Worm (Caenorhabditis elegans): Measurements from ENCODE around the gene Y53G8AR.6.
A peak's percentile ranks its signal among the peaks of the same experiment; 100 is the strongest.
"Not testable (repeated sequence)": the region's sequence is repeated elsewhere in the genome, so short reads cannot be mapped to it uniquely, and the experiment has no call there.

The Y53G8AR.6 gene

ce11 chrIII:3317887-3318286, 23.3 kb downstream of the Y53G8AR.6 start:
- TF ChIP-seq hmg-4 (GFP tag; optimal IDR thresholded peaks at IDR 0.05) (no peak), flt-1 (GFP tag; IDR thresholded peaks at IDR 0.05) (no peak), ceh-13 (GFP tag; optimal IDR thresholded peaks at IDR 0.05) (no peak), B0310.2 (tag; optimal IDR thresholded peaks at IDR 0.05) (no peak), tbx-11 (GFP tag; IDR thresholded peaks at IDR 0.05) (no peak), ets-7 (tag; optimal IDR thresholded peaks at IDR 0.05) (no peak), tra-4 (tag; optimal IDR thresholded peaks at IDR 0.05) (no peak), tbx-37 (GFP tag; conservative IDR thresholded peaks at IDR 0.05) (no peak), F13C5.2 (tag; optimal IDR thresholded peaks at IDR 0.05) (no peak), aly-1 (tag; optimal IDR thresholded peaks at IDR 0.05) (no peak), sea-1 (GFP tag; conservative IDR thresholded peaks at IDR 0.05) (no peak), ceh-36 (tag; optimal IDR thresholded peaks at IDR 0.05) (no peak), pes-1 (GFP tag; IDR thresholded peaks at IDR 0.05) (no peak), ama-1 (optimal IDR thresholded peaks at IDR 0.05) (no peak), hnd-1 (tag; optimal IDR thresholded peaks at IDR 0.05) (no peak), hmbx-1 (tag; optimal IDR thresholded peaks at IDR 0.05) (no peak), scrt-1 (GFP tag; IDR thresholded peaks at IDR 0.05) (no peak)

ce11 chrIII:3321145-3321544, 26.6 kb downstream of the Y53G8AR.6 start, which contains the start of gene Y53G8AR.9:
Gene Y53G8AR.9 (minus strand): TSS chrIII:3321245.
- TF ChIP-seq tbx-11 (GFP tag; IDR thresholded peaks at IDR 0.05) (no peak), hmg-4 (GFP tag; optimal IDR thresholded peaks at IDR 0.05) (no peak), tra-4 (tag; optimal IDR thresholded peaks at IDR 0.05) (no peak), pes-1 (GFP tag; IDR thresholded peaks at IDR 0.05) (no peak)

DNA sequence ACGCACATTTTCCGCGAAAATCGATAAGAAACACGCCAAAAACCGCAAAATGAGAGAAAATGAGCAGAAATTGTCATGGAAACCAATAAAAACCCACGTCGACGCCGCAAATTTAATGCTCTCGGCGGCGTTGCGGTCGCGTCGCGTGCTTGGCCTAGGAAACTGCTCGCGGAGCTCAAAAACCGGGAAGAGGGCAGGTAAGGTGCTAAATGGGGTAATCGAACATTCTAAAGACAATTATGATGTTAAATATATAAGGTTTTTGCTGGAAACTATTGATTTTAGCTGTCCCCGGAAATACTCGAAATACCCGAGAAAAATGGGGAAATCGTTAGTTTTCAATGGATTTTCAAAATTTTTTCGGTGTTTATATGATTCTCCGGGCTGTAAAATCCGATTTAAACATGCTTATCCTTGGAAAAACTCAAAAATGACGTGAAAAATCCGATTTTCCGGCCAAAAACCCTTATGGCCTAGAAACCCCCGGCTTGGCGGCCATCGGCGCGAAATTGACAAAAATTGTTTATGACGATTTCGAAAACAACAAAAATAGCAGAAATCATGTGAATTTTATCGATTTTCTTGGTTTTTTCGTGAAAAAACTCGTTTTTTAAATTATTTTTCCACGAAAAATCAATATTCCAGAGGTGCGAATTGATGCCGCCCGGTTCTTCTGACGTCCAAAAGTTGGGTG, 27.9 kb downstream of the Y53G8AR.6 start, which contains the start of gene phf-15:
Gene phf-15, plus strand, starts transcription at position 537 of the 694 bp plus-strand sequence.
- no peak for TF ChIP-seq ama-1 (optimal IDR thresholded peaks at IDR 0.05)
- no peak for TF ChIP-seq hmg-4 (GFP tag; optimal IDR thresholded peaks at IDR 0.05)
- no peak for TF ChIP-seq F13C5.2 (tag; optimal IDR thresholded peaks at IDR 0.05)
- TF ChIP-seq flt-1 (GFP tag; IDR thresholded peaks at IDR 0.05), result no peak
- TF ChIP-seq tbx-11 (GFP tag; IDR thresholded peaks at IDR 0.05), result no peak
- no peak for TF ChIP-seq tbx-37 (GFP tag; conservative IDR thresholded peaks at IDR 0.05)
- no peak for TF ChIP-seq hmbx-1 (tag; optimal IDR thresholded peaks at IDR 0.05)
- no peak for TF ChIP-seq sea-1 (GFP tag; conservative IDR thresholded peaks at IDR 0.05)
- no peak for TF ChIP-seq B0310.2 (tag; optimal IDR thresholded peaks at IDR 0.05)
- no peak for TF ChIP-seq ceh-13 (GFP tag; optimal IDR thresholded peaks at IDR 0.05)
- TF ChIP-seq tra-4 (tag; optimal IDR thresholded peaks at IDR 0.05), result no peak
- no peak for TF ChIP-seq aly-1 (tag; optimal IDR thresholded peaks at IDR 0.05)
- TF ChIP-seq pes-1 (GFP tag; IDR thresholded peaks at IDR 0.05), result no peak
- TF ChIP-seq ets-7 (tag; optimal IDR thresholded peaks at IDR 0.05), result no peak
- TF ChIP-seq scrt-1 (GFP tag; IDR thresholded peaks at IDR 0.05), result no peak
- no peak for TF ChIP-seq hnd-1 (tag; optimal IDR thresholded peaks at IDR 0.05)
- no peak for TF ChIP-seq ceh-36 (tag; optimal IDR thresholded peaks at IDR 0.05)

DNA sequence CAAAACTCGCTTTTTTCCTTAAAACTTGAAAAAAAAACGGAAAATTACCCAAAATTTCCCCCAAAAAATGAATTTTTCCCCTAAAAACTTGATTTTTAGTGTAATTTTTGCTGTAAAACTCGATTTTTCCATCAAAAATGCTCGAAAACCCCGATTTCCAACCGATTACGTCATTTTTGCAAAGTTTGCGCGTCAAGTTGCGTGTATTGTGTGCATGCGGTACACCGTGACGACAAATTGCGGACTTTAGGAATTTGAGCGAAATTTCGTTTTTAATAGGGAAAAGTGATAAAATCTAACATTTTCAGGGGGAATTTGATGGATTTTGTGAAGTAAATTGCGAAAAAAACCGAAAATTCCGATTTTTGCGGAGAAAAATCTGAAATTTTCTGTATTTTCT, 29.4 kb downstream of the Y53G8AR.6 start:
- TF ChIP-seq ets-7 (tag; optimal IDR thresholded peaks at IDR 0.05) (no peak), scrt-1 (GFP tag; IDR thresholded peaks at IDR 0.05) (no peak), tra-4 (tag; optimal IDR thresholded peaks at IDR 0.05) (no peak), ceh-36 (tag; optimal IDR thresholded peaks at IDR 0.05) (no peak)

- TF ChIP-seq hnd-1 (tag; optimal IDR thresholded peaks at IDR 0.05), result no peak
- TF ChIP-seq scrt-1 (GFP tag; IDR thresholded peaks at IDR 0.05), result no peak
- TF ChIP-seq pes-1 (GFP tag; IDR thresholded peaks at IDR 0.05), result no peak
- TF ChIP-seq hmbx-1 (tag; optimal IDR thresholded peaks at IDR 0.05), result no peak
- TF ChIP-seq ceh-36 (tag; optimal IDR thresholded peaks at IDR 0.05), result no peak
- TF ChIP-seq ets-7 (tag; optimal IDR thresholded peaks at IDR 0.05), result no peak
- no peak for TF ChIP-seq F13C5.2 (tag; optimal IDR thresholded peaks at IDR 0.05)
- TF ChIP-seq tbx-11 (GFP tag; IDR thresholded peaks at IDR 0.05), result no peak
- TF ChIP-seq ceh-13 (GFP tag; optimal IDR thresholded peaks at IDR 0.05), result no peak
- TF ChIP-seq ama-1 (optimal IDR thresholded peaks at IDR 0.05), result no peak
- TF ChIP-seq hmg-4 (GFP tag; optimal IDR thresholded peaks at IDR 0.05), result no peak
- TF ChIP-seq aly-1 (tag; optimal IDR thresholded peaks at IDR 0.05), result no peak
- TF ChIP-seq flt-1 (GFP tag; IDR thresholded peaks at IDR 0.05), result no peak
- TF ChIP-seq sea-1 (GFP tag; conservative IDR thresholded peaks at IDR 0.05), result no peak
- no peak for TF ChIP-seq tbx-37 (GFP tag; conservative IDR thresholded peaks at IDR 0.05)
- TF ChIP-seq B0310.2 (tag; optimal IDR thresholded peaks at IDR 0.05), result no peak
- no peak for TF ChIP-seq tra-4 (tag; optimal IDR thresholded peaks at IDR 0.05)
These were observed 34.9 kb downstream of the Y53G8AR.6 start for ce11 chrIII:3329467-3329866.

DNA sequence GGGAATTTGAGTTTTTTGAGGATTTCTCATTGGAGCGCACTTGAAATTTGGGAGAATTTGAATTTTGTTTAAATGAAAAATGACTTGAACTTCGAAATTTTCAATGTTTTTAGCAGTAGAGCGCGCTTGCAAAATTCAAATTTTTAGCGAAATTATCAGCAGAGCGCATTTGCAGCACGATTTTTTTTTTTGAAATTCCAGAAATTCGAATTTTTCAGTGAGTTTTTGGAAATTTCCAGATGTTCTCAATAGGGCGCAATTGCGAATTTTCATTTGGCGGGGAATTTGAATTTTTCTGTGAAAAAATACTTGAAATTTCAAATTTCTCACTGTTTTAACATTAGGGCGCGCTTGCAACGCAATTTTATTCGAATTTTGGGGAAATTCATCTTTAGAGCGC, 37.2 kb downstream of the Y53G8AR.6 start:
- TF ChIP-seq tbx-37 (GFP tag; conservative IDR thresholded peaks at IDR 0.05), result no peak
- no peak for TF ChIP-seq scrt-1 (GFP tag; IDR thresholded peaks at IDR 0.05)
- no peak for TF ChIP-seq tra-4 (tag; optimal IDR thresholded peaks at IDR 0.05)

DNA sequence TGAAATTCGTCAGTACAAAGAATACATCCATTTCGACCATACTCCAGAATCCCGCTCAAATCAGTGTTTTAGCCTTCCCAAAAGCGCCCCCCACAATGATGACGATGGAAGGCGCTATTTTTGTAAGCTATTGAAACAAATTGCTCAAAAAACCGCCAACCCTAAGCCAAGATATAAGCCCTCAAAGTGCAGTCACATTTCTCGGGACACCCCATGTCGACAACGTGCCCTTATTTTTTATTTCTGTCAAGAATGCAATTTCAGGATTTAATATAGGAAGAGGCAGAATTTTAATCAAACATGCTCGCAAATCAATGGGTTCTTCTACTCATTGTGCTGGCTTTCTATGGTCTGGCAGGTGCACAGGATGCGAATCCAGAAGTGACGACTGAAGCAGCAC, 38.2 kb downstream of the Y53G8AR.6 start, which contains the start of gene Y53G8AR.1:
Gene Y53G8AR.1, plus strand, starts transcription at position 301 of the 400 bp plus-strand sequence.
- not testable (repeated sequence) for TF ChIP-seq pes-1, tbx-11, flt-1 (GFP tag; IDR thresholded peaks at IDR 0.05)

- TF ChIP-seq scrt-1 (GFP tag; IDR thresholded peaks at IDR 0.05) (peak; percentile 71), pes-1 (GFP tag; IDR thresholded peaks at IDR 0.05) (peak; percentile 89), tbx-11 (GFP tag; IDR thresholded peaks at IDR 0.05) (peak; percentile 92), flt-1 (GFP tag; IDR thresholded peaks at IDR 0.05) (peak; percentile 88), tbx-37 (GFP tag; conservative IDR thresholded peaks at IDR 0.05) (peak; percentile 96), sea-1 (GFP tag; conservative IDR thresholded peaks at IDR 0.05) (peak; percentile 93)
These were observed 40.5 kb downstream of the Y53G8AR.6 start for ce11 chrIII:3334941-3335559.
